Fruit fly (Drosophila melanogaster) S2 (cell line): ENCODE results near the gene CG17283.

Experiments
- CG8478 ChIP-seq: fragments of >200 bp; optimal IDR thresholded peaks from 2 replicates; lab custom pipeline; 2018
- CTCF ChIP-seq, 2 experiments: fragments of >200 bp; optimal IDR thresholded peaks; 2 replicates each; lab custom pipeline; 2018

- no peak for TF ChIP-seq CG8478 (lab: Kevin White, UChicago)
- no peak for TF ChIP-seq CTCF (optimal IDR thresholded peaks at IDR 0.05; lab: Kevin White, UChicago)
Observed at dm6 chr3R:17379742-17380141, 27.9 kb upstream of the CG17283 start, which contains the start of gene lute.
